Fruit fly (Drosophila melanogaster): Measurements from ENCODE around the gene CG14210.

Gene CG14210

DNA sequence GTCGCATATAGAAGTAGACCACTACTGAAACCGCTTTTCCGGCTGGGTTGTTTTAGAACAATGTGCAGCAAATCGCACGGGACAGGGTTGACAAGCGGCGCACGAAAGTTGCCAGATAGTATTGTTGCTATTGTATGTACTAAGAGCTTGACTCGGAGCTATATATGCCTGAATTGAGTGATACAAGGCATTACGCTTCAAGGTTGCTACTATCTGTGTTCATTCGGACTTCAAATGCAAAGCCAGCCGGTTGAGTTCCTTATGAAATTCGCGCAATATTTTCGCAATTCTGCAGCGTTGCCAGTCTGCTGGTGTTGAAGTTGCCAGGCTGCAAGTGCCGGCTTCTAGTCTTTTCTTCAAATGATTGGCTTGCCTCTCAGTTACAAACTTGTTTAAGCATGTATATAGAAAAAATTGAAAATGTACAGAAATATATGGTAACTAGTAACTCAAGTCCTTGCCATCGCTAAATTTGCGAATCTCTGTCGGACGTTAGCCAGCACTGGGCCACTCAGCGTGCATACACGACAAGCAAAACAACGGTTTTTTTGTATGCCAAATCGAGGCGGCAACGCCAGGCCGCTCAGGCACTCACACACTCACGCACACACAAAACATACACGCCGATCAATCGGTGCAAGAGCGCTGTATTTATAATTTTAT lies 35.9 kb downstream of the CG14210 start, which contains the start of the genes Ranbp21 and Elys (continued):
- TF ChIP-seq oc (tag; optimal IDR thresholded peaks at IDR 0.05), result no peak
- no peak for TF ChIP-seq sima (GFP tag; optimal IDR thresholded peaks at IDR 0.05)
- no peak; the same call in 1 of the 2 replicates for TF ChIP-seq Nf-YA (GFP tag; IDR thresholded peaks at IDR 0.05)
- no peak for TF ChIP-seq psq (GFP tag; optimal IDR thresholded peaks at IDR 0.05)
- no peak for TF ChIP-seq sc (optimal IDR thresholded peaks at IDR 0.05)
- no peak for TF ChIP-seq sc (GFP tag; optimal IDR thresholded peaks at IDR 0.05)
- TF ChIP-seq Optix (GFP tag; IDR thresholded peaks at IDR 0.05), result peak; percentile 57; the same call in 2 of the 3 replicates
- TF ChIP-seq vnd (GFP tag; IDR thresholded peaks at IDR 0.05; ENCODE audit: partially characterized antibody), result 0 out of 3 replicates have a peak, but pooled peaks have one; percentile 46
- peak; percentile 86 for TF ChIP-seq rib (GFP tag; IDR thresholded peaks at IDR 0.05)
- TF ChIP-seq Dip3 (GFP tag; optimal IDR thresholded peaks at IDR 0.05), result peak; percentile 73
- peak; percentile 54 for TF ChIP-seq vvl (GFP tag; IDR thresholded peaks at IDR 0.05)
- no peak for TF ChIP-seq CG1832 (GFP tag; optimal IDR thresholded peaks at IDR 0.05)
- TF ChIP-seq NC2β (GFP tag; optimal IDR thresholded peaks at IDR 0.05), result peak; percentile 29
- no peak for TF ChIP-seq gsb-n (tag; optimal IDR thresholded peaks at IDR 0.05)
- TF ChIP-seq run (tag; optimal IDR thresholded peaks at IDR 0.05), result no peak
- peak; percentile 37; the same call in 1 of the 2 replicates for TF ChIP-seq CG14667 (GFP tag; IDR thresholded peaks at IDR 0.05)
- TF ChIP-seq CG17359 (tag; optimal IDR thresholded peaks at IDR 0.05), result no peak
- TF ChIP-seq sug (tag; optimal IDR thresholded peaks at IDR 0.05), result no peak
- TF ChIP-seq CG30431 (GFP tag; optimal IDR thresholded peaks at IDR 0.05), result peak; percentile 15
- peak; percentile 65 for TF ChIP-seq fu2 (GFP tag; optimal IDR thresholded peaks at IDR 0.05)
- peak; percentile 53 for TF ChIP-seq slp2 (GFP tag; optimal IDR thresholded peaks at IDR 0.05)
- TF ChIP-seq Side (GFP tag; optimal IDR thresholded peaks at IDR 0.05), result peak; percentile 43
- peak; percentile 27 for TF ChIP-seq NfI (GFP tag; optimal IDR thresholded peaks at IDR 0.05)
- TF ChIP-seq gro (GFP tag; optimal IDR thresholded peaks at IDR 0.05), result no peak
- peak; percentile 40 for TF ChIP-seq grau (tag; optimal IDR thresholded peaks at IDR 0.05)
- TF ChIP-seq CG31388 (GFP tag; optimal IDR thresholded peaks at IDR 0.05), result no peak
- TF ChIP-seq pan (optimal IDR thresholded peaks at IDR 0.05), result no peak
- TF ChIP-seq pan (GFP tag; optimal IDR thresholded peaks at IDR 0.05 in 1 of 2, IDR thresholded peaks at IDR 0.05 in 1 of 2), result peak in 1 of 2 experiments; percentile 68
- TF ChIP-seq Ravus (GFP tag; IDR thresholded peaks at IDR 0.05), result no peak
- TF ChIP-seq tio (GFP tag; optimal IDR thresholded peaks at IDR 0.05), result no peak
- no peak for TF ChIP-seq GATAe (GFP tag; conservative IDR thresholded peaks at IDR 0.05)
- TF ChIP-seq salm (tag; optimal IDR thresholded peaks at IDR 0.05), result no peak
- no peak for TF ChIP-seq CG2129 (GFP tag; IDR thresholded peaks at IDR 0.05; ENCODE audit: partially characterized antibody)
- peak; percentile 39; the same call in 1 of the 2 replicates for TF ChIP-seq CG10959 (GFP tag; IDR thresholded peaks at IDR 0.05)
- 0 out of 2 replicates have a peak, but pooled peaks have one; percentile 28 for TF ChIP-seq sna (GFP tag; IDR thresholded peaks at IDR 0.05; ENCODE audit: partially characterized antibody)
- peak; percentile 68 for TF ChIP-seq MBD-R2 (GFP tag; IDR thresholded peaks at IDR 0.05)
- TF ChIP-seq CG13775 (GFP tag; optimal IDR thresholded peaks at IDR 0.05), result peak; percentile 58
- TF ChIP-seq bowl (GFP tag; IDR thresholded peaks at IDR 0.05), result no peak
- no peak for TF ChIP-seq D (optimal IDR thresholded peaks at IDR 0.05)
- TF ChIP-seq D (GFP tag; optimal IDR thresholded peaks at IDR 0.05), result no peak
- no peak for TF ChIP-seq Sry-β (GFP tag; optimal IDR thresholded peaks at IDR 0.05)
- no peak for TF ChIP-seq CG3407 (GFP tag; optimal IDR thresholded peaks at IDR 0.05)
- TF ChIP-seq dm (GFP tag; optimal IDR thresholded peaks at IDR 0.05), result peak; percentile 86
- peak; percentile 58 for TF ChIP-seq klu (GFP tag; IDR thresholded peaks at IDR 0.05)
- peak; percentile 91 for TF ChIP-seq Med (GFP tag)
- no peak for TF ChIP-seq Usf (GFP tag; optimal IDR thresholded peaks at IDR 0.05)
- TF ChIP-seq mam (GFP tag; optimal IDR thresholded peaks at IDR 0.05), result peak; percentile 66
- TF ChIP-seq Abd-B (GFP tag; optimal IDR thresholded peaks at IDR 0.05), result peak; percentile 37
- TF ChIP-seq Fer1 (GFP tag; optimal IDR thresholded peaks at IDR 0.05), result no peak
- peak; percentile 31; the same call in 1 of the 2 replicates for TF ChIP-seq CG1024 (GFP tag; IDR thresholded peaks at IDR 0.05)
- peak; percentile 66; the same call in 2 of the 3 replicates for TF ChIP-seq zfh1 (GFP tag; IDR thresholded peaks at IDR 0.05)

Data from whole organism, embryonic.